Worm (Caenorhabditis elegans): ENCODE results near the gene F01D4.5.

- TF ChIP-seq nhr-76 (tag; optimal IDR thresholded peaks at IDR 0.05) (no peak), elt-2 (tag; optimal IDR thresholded peaks at IDR 0.05) (no peak), egl-27 (tag; optimal IDR thresholded peaks at IDR 0.05) (no peak)
These were observed 6.0 kb upstream of the F01D4.5 start for ce11 chrIV:10489409-10489808.
